Worm (Caenorhabditis elegans): ENCODE results near the gene sss-1.

DNA sequence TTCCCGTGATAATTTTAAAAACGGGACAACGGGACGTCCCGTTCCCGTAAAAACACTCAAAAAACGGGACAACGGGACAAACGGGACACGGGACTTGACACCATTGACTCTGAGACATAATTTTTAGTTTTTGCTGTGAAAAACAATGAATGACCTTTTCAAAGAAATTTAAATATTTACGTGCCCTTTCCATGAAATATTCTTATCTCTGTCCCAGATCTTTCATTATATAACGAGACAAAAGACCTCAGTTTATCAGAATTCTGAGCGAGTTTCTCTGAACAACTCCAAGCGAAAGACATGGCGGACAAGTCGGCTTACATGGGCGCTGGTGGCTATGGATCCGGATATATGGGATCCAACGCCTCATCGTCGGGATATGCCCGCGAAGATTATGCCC is 49.8 kb downstream of the sss-1 start, which contains the start of gene nspd-2:
- TF ChIP-seq snpc-4 (tag; optimal IDR thresholded peaks at IDR 0.05), result no peak
- TF ChIP-seq Y5F2A.4 (GFP tag; optimal IDR thresholded peaks at IDR 0.05), result no peak
- TF ChIP-seq dmd-9 (GFP tag; IDR thresholded peaks at IDR 0.05), result no peak
- TF ChIP-seq ama-1 (optimal IDR thresholded peaks at IDR 0.05), result no peak
- TF ChIP-seq tra-1 (GFP tag; IDR thresholded peaks at IDR 0.05), result no peak
- TF ChIP-seq pha-4 (GFP tag; IDR thresholded peaks at IDR 0.05), result no peak
- TF ChIP-seq pha-4 (tag; optimal IDR thresholded peaks at IDR 0.05), result no peak
- TF ChIP-seq madf-5 (GFP tag; IDR thresholded peaks at IDR 0.05), result no peak

Measured in whole organism, L4 larva.